Worm (Caenorhabditis elegans): ENCODE measurements around the gene mcm-6.
A peak's percentile ranks its signal among the peaks of the same experiment; 100 is the strongest.

The mcm-6 gene

ce11 chrIII:9834888-9835287, 40.7 kb downstream of the mcm-6 start, which contains the start of gene K11H3.8:
Gene K11H3.8, plus strand, starts transcription at chrIII:9835188.
- TF ChIP-seq snpc-4 (tag; optimal IDR thresholded peaks at IDR 0.05) (no peak), ham-2 (GFP tag; optimal IDR thresholded peaks at IDR 0.05) (no peak), sem-2 (GFP tag; optimal IDR thresholded peaks at IDR 0.05) (no peak), lsy-2 (tag; optimal IDR thresholded peaks at IDR 0.05) (no peak), flh-1 (GFP tag; optimal IDR thresholded peaks at IDR 0.05) (no peak), cnd-1 (tag; optimal IDR thresholded peaks at IDR 0.05) (no peak), unc-39 (tag; optimal IDR thresholded peaks at IDR 0.05) (no peak), ces-1 (GFP tag; optimal IDR thresholded peaks at IDR 0.05) (no peak), elt-1 (tag; optimal IDR thresholded peaks at IDR 0.05; ENCODE audit: borderline replicate concordance, insufficient read depth) (no peak), nhr-12 (tag; optimal IDR thresholded peaks at IDR 0.05) (no peak), ztf-11 (tag; optimal IDR thresholded peaks at IDR 0.05) (no peak), mab-5 (tag; optimal IDR thresholded peaks at IDR 0.05) (no peak), unc-62 (GFP tag; optimal IDR thresholded peaks at IDR 0.05) (no peak)

- TF ChIP-seq unc-120 (tag; optimal IDR thresholded peaks at IDR 0.05; ENCODE audit: poor library complexity, severe bottlenecking) (no peak), ceh-43 (GFP tag; optimal IDR thresholded peaks at IDR 0.05) (no peak), flh-1 (GFP tag; optimal IDR thresholded peaks at IDR 0.05) (no peak), pha-4 (tag; optimal IDR thresholded peaks at IDR 0.05) (no peak), blmp-1 (tag; optimal IDR thresholded peaks at IDR 0.05) (no peak), unc-39 (tag; optimal IDR thresholded peaks at IDR 0.05) (no peak), sem-2 (GFP tag; optimal IDR thresholded peaks at IDR 0.05) (no peak)
Observed at ce11 chrIII:9843715-9844114, 49.5 kb downstream of the mcm-6 start, which contains the start of gene K11H3.5. Gene K11H3.5, plus strand, starts transcription at chrIII:9843768.

- TF ChIP-seq tbx-8 (GFP tag; optimal IDR thresholded peaks at IDR 0.05) = no peak
- no peak for TF ChIP-seq pha-4 (tag; optimal IDR thresholded peaks at IDR 0.05)
Observed at ce11 chrIII:9846093-9846492, 51.9 kb downstream of the mcm-6 start, which contains the start of gene K11H3.2. Gene K11H3.2, plus strand, starts transcription at chrIII:9846393.

DNA sequence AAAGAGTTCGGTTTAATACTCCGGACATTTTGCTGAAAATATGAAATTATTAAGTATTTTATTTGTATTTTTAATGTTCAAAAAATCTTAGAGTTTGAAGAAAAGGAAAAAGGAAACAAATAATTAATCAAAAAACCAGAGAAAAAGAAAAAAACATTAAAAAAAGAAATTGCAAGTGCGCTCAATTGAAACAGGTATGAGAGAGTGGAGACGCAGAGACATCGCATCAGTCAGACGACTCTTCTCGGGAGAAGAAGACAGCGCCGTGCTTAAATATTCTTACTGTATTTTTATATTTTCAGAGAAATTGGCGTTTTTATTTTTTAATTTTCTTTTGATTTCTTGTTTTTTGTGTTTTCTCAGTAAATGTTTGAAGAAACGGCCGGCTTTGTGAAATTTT, 53.9 kb downstream of the mcm-6 start, which contains the start of gene mrpl-36:
mrpl-36 (minus strand) TSS at position 34 of the 400 bp plus-strand sequence.
- TF ChIP-seq flh-1 (GFP tag; optimal IDR thresholded peaks at IDR 0.05) (no peak), snpc-4 (tag; optimal IDR thresholded peaks at IDR 0.05) (no peak), mep-1 (tag; optimal IDR thresholded peaks at IDR 0.05) (peak; percentile 14), pha-4 (tag; optimal IDR thresholded peaks at IDR 0.05) (no peak), ces-1 (GFP tag; optimal IDR thresholded peaks at IDR 0.05) (peak; percentile 13), lsy-2 (tag; optimal IDR thresholded peaks at IDR 0.05) (peak; percentile 28)
